Worm (Caenorhabditis elegans): ENCODE measurements around the gene F31A3.5.

The F31A3.5 gene

DNA sequence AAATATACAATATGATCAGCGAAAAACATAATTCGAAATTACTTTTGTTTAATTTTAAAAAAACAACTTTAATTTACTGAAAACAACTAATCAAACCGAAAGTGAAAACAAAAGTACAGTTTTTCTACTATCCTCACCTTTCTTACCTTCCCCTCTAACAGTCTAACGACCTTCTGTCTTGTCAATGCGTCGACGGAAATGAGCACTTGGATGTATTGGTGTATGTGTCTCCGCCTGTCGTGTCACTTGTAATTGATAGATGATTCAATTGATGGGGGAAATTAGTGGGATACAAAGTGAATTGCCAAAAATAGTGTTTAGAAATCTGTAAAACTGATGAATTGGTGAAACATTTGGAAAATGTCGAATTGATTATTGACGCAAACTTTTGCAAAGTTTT is at the start of gene F31A3.5:
F31A3.5 (minus strand) TSS at position 200 of the 400 bp plus-strand sequence.
- TF ChIP-seq ceh-100 (GFP tag; IDR thresholded peaks at IDR 0.05) (no peak), C17E4.6 (GFP tag; IDR thresholded peaks at IDR 0.05) (no peak), ekl-4 (GFP tag; IDR thresholded peaks at IDR 0.05) (no peak), B0261.1 (tag; optimal IDR thresholded peaks at IDR 0.05) (no peak), repo-1 (tag; optimal IDR thresholded peaks at IDR 0.05) (no peak), nhr-80 (tag; optimal IDR thresholded peaks at IDR 0.05) (peak; percentile 20)

ce11 chrX:17613024-17613423 is 49.6 kb upstream of the F31A3.5 start:
- TF ChIP-seq F57A8.1 (GFP tag; optimal IDR thresholded peaks at IDR 0.05) (no peak), nhr-120 (GFP tag; IDR thresholded peaks at IDR 0.05) (no peak), hrde-1 (tag; optimal IDR thresholded peaks at IDR 0.05; ENCODE audit: borderline replicate concordance) (no peak), rec-8 (tag; optimal IDR thresholded peaks at IDR 0.05) (no peak), ceh-79 (tag; optimal IDR thresholded peaks at IDR 0.05) (no peak), rcor-1 (GFP tag; IDR thresholded peaks at IDR 0.05) (no peak), T26A5.8 (tag; optimal IDR thresholded peaks at IDR 0.05) (no peak), Y53G8AR.9 (GFP tag; conservative IDR thresholded peaks at IDR 0.05) (no peak), lin-35 (GFP tag; optimal IDR thresholded peaks at IDR 0.05) (no peak), B0261.1 (tag; optimal IDR thresholded peaks at IDR 0.05) (no peak), lir-1 (GFP tag; conservative IDR thresholded peaks at IDR 0.05) (no peak), cebp-1 (GFP tag; IDR thresholded peaks at IDR 0.05) (no peak), cebp-1 (tag; optimal IDR thresholded peaks at IDR 0.05) (no peak), Y56A3A.18 (GFP tag; IDR thresholded peaks at IDR 0.05) (no peak), nhr-80 (tag; optimal IDR thresholded peaks at IDR 0.05) (no peak), mxl-1 (tag; optimal IDR thresholded peaks at IDR 0.05) (no peak)

DNA sequence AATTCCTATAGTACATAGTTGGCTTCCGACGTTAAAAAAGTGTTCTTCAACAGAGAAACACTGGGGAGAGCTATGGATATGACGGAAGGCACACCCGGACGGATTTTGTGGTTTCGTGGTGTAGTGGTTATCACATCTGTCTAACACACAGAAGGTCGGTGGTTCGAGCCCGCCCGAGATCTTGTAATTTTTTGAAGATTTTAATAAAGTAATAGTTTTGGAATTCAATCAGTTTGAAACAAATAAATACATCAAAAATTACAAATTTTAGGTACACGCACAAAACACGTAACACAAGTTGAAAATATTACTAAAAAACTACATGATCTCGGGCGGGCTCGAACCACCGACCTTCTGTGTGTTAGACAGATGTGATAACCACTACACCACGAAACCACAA is 47.8 kb upstream of the F31A3.5 start:
- peak; percentile 24 for TF ChIP-seq ZK185.1 (tag; optimal IDR thresholded peaks at IDR 0.05; ENCODE audit: poor library complexity, severe bottlenecking)
- TF ChIP-seq mel-28 (tag; optimal IDR thresholded peaks at IDR 0.05; ENCODE audit: borderline replicate concordance), result no peak
- TF ChIP-seq lin-54 (GFP tag; optimal IDR thresholded peaks at IDR 0.05), result no peak
- TF ChIP-seq lin-35 (GFP tag; optimal IDR thresholded peaks at IDR 0.05), result peak in 1 of 3 experiments; percentile 54
- no peak for TF ChIP-seq let-526 (GFP tag; IDR thresholded peaks at IDR 0.05)
- no peak for TF ChIP-seq F57A8.1 (GFP tag; optimal IDR thresholded peaks at IDR 0.05)
- peak; percentile 62 for TF ChIP-seq T07F8.4 (tag; optimal IDR thresholded peaks at IDR 0.05)
- no peak for TF ChIP-seq C06A6.2 (GFP tag; conservative IDR thresholded peaks at IDR 0.05)
- TF ChIP-seq B0035.1 (tag; optimal IDR thresholded peaks at IDR 0.05), result no peak
- peak; percentile 15 for TF ChIP-seq F23B12.7 (tag; optimal IDR thresholded peaks at IDR 0.05; ENCODE audit: insufficient read depth)
- no peak for TF ChIP-seq madf-8 (GFP tag; conservative IDR thresholded peaks at IDR 0.05)
- no peak for TF ChIP-seq F39B2.1 (GFP tag; IDR thresholded peaks at IDR 0.05)
- no peak for TF ChIP-seq ztf-28 (GFP tag; IDR thresholded peaks at IDR 0.05)
- TF ChIP-seq D2030.7 (GFP tag; IDR thresholded peaks at IDR 0.05), result peak; percentile 94
- no peak for TF ChIP-seq Y53G8AR.9 (GFP tag; conservative IDR thresholded peaks at IDR 0.05)
- TF ChIP-seq B0336.3 (GFP tag; IDR thresholded peaks at IDR 0.05), result no peak
- TF ChIP-seq die-1 (tag; optimal IDR thresholded peaks at IDR 0.05), result peak; percentile 42
- TF ChIP-seq tbx-9 (tag; optimal IDR thresholded peaks at IDR 0.05; ENCODE audit: borderline replicate concordance), result no peak
- no peak for TF ChIP-seq ztf-22 (GFP tag; optimal IDR thresholded peaks at IDR 0.05)
- TF ChIP-seq aptf-2 (GFP tag; conservative IDR thresholded peaks at IDR 0.05), result no peak
- TF ChIP-seq tlf-1 (GFP tag; optimal IDR thresholded peaks at IDR 0.05), result no peak
- no peak for TF ChIP-seq nfyb-1 (GFP tag; IDR thresholded peaks at IDR 0.05)
- 0 out of 2 replicates have a peak, but pooled peaks have one; percentile 44 for TF ChIP-seq cebp-2 (GFP tag; IDR thresholded peaks at IDR 0.05)
- TF ChIP-seq ceh-91 (GFP tag; IDR thresholded peaks at IDR 0.05), result no peak
- peak; percentile 5 for TF ChIP-seq lsl-1 (GFP tag; optimal IDR thresholded peaks at IDR 0.05)
- no peak for TF ChIP-seq C17E4.6 (GFP tag; IDR thresholded peaks at IDR 0.05)
- peak; percentile 50 for TF ChIP-seq snpc-4 (GFP tag; optimal IDR thresholded peaks at IDR 0.05)
- peak in 2 of 4 experiments; percentile 51 to 64 for TF ChIP-seq snpc-4 (tag; optimal IDR thresholded peaks at IDR 0.05)
- TF ChIP-seq Y56A3A.18 (GFP tag; IDR thresholded peaks at IDR 0.05), result no peak; the same call in 1 of the 2 replicates
- TF ChIP-seq lin-40 (tag; optimal IDR thresholded peaks at IDR 0.05), result no peak
- TF ChIP-seq rec-8 (tag; optimal IDR thresholded peaks at IDR 0.05), result no peak

Measured in whole organism, young adult.